Worm (Caenorhabditis elegans) whole organism, early embryonic: ENCODE results near the gene folt-1.

Source experiments
- ama-1 ChIP-seq: fragments of 150-350 bp; optimal IDR thresholded peaks from 2 replicates; lab custom pipeline; 2014
- hmg-4 ChIP-seq: fragments of 200-800 bp; sonication (Bioruptor generic); optimal IDR thresholded peaks from 2 replicates; lab custom pipeline; 2018; ENCODE audit warnings: mild to moderate bottlenecking, missing genetic modification characterization, missing compliant biosample characterization
- scrt-1 ChIP-seq: fragments of 200-800 bp; sonication (Bioruptor generic); IDR thresholded peaks from 2 replicates; pipeline ENCODE4 v1.3.6; 2022; ENCODE audit warnings: missing genetic modification characterization, missing compliant biosample characterization

ce11 chrV:11155553-11155952 is 14.3 kb downstream of the folt-1 start, which contains the start of gene srg-38:
- TF ChIP-seq scrt-1 (GFP tag; lab: Robert Waterston, UW) = no peak
- TF ChIP-seq ama-1 (lab: Kevin White, UChicago) = no peak
- TF ChIP-seq hmg-4 (GFP tag; lab: Kevin White, UChicago) = no peak
